Worm (Caenorhabditis elegans): ENCODE results near the gene fkh-8.

DNA sequence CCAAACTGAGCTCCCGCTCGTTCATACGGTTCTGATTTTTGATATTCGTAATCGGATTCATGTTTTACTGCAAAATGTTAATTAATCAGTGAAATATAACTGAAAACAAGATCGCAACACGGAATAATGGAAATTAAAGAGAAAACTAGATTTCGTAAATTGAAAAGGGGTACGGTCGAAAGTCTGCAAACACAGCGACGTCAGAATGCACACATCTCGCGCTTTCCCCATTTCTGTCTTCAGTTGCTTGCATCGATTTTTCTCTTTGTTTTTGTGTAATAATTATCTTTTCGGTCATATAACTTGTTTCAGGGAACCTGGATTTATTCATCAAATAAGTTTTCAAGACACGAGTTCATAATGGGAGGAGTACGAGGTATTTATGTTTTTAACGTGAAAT lies 5.7 kb upstream of the fkh-8 start, which contains the start of the genes rbmx-2 and C30B5.2:
- TF ChIP-seq snpc-4 (GFP tag; optimal IDR thresholded peaks at IDR 0.05) (no peak), snpc-4 (tag; optimal IDR thresholded peaks at IDR 0.05) (no peak), ztf-28 (GFP tag; IDR thresholded peaks at IDR 0.05) (no peak), ztf-22 (GFP tag; optimal IDR thresholded peaks at IDR 0.05) (no peak), attf-3 (GFP tag; conservative IDR thresholded peaks at IDR 0.05) (no peak), B0336.3 (GFP tag; IDR thresholded peaks at IDR 0.05) (no peak), dpl-1 (GFP tag; optimal IDR thresholded peaks at IDR 0.05) (no peak), F49E8.2 (tag; optimal IDR thresholded peaks at IDR 0.05; ENCODE audit: insufficient read depth) (no peak)
